Fruit fly (Drosophila melanogaster): Measurements from ENCODE around the gene Nup154.
A peak's percentile ranks its signal among the peaks of the same experiment; 100 is the strongest.

Gene Nup154

DNA sequence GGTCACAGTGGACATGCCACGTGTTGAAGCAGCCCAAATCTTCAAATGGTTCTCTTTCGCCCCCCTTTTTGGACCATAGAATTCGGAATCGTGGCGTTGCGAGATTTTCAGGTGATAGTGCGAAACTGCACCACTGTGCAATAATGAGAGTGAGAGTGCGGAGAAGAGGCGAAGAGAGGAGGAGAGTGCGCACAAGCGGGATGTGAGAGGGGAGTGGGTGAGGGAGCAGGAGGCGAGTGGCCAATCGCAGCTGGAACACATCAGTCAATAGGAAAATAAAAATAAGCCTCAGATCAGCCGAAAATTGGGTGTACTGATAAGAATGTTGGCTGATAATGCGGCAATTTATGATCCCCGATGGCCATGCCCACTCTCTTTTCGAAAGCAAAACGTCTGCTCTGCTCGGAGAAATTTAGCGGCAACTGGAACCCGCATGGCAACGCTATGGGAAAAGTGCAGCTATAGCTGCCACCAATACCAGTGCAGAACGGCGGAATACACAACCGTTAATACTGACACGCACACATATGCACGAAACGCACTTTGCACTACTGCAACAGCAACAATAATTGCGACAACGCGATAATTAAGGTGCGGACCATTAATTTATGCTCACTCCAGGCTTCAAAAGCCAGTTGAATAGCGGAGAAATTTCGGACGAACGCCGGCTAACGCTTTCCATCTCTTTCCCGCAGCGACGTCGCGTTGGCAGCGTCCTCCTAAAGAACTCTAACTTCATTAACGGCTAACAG lies 37.2 kb upstream of the Nup154 start (continued):
- peak; percentile 36 for TF ChIP-seq CG18599 (GFP tag; optimal IDR thresholded peaks at IDR 0.05)
- TF ChIP-seq HLH3B (GFP tag; IDR thresholded peaks at IDR 0.05) = 0 out of 2 replicates have a peak, but pooled peaks have one; percentile 18
- TF ChIP-seq Sry-β (GFP tag; optimal IDR thresholded peaks at IDR 0.05) = peak; percentile 25
- TF ChIP-seq hbn (GFP tag; IDR thresholded peaks at IDR 0.05; ENCODE audit: partially characterized antibody) = 0 out of 2 replicates have a peak, but pooled peaks have one; percentile 10
- TF ChIP-seq pzg (GFP tag; optimal IDR thresholded peaks at IDR 0.05) = peak; percentile 1
- TF ChIP-seq CG17359 (tag; optimal IDR thresholded peaks at IDR 0.05) = peak; percentile 17
- peak; percentile 96 for TF ChIP-seq CG4707 (GFP tag; optimal IDR thresholded peaks at IDR 0.05)
- no peak for TF ChIP-seq CG3847 (GFP tag; IDR thresholded peaks at IDR 0.05)
- peak; percentile 37; the same call in 1 of the 2 replicates for TF ChIP-seq rib (GFP tag; IDR thresholded peaks at IDR 0.05)
- TF ChIP-seq ap (GFP tag; IDR thresholded peaks at IDR 0.05) = no peak
- TF ChIP-seq Nf-YA (GFP tag; IDR thresholded peaks at IDR 0.05) = 0 out of 2 replicates have a peak, but pooled peaks have one; percentile 13
- TF ChIP-seq knrl (GFP tag; IDR thresholded peaks at IDR 0.05; ENCODE audit: partially characterized antibody) = 0 out of 3 replicates have a peak, but pooled peaks have one; percentile 11
- 0 out of 2 replicates have a peak, but pooled peaks have one; percentile 10 for TF ChIP-seq unc-4 (GFP tag; IDR thresholded peaks at IDR 0.05; ENCODE audit: partially characterized antibody)
- no peak for TF ChIP-seq CG6683 (GFP tag; optimal IDR thresholded peaks at IDR 0.05)
- peak; percentile 95 for TF ChIP-seq nom (GFP tag; optimal IDR thresholded peaks at IDR 0.05)
- peak; percentile 66 for TF ChIP-seq dm (GFP tag; optimal IDR thresholded peaks at IDR 0.05)
- peak; percentile 70 for TF ChIP-seq MESR4 (GFP tag; optimal IDR thresholded peaks at IDR 0.05)
- TF ChIP-seq CG10274 (GFP tag; optimal IDR thresholded peaks at IDR 0.05) = no peak
- peak; percentile 40 for TF ChIP-seq exex (tag; optimal IDR thresholded peaks at IDR 0.05)
- TF ChIP-seq abd-A (tag; optimal IDR thresholded peaks at IDR 0.05) = peak; percentile 70
- peak; percentile 41 for TF ChIP-seq her (GFP tag; optimal IDR thresholded peaks at IDR 0.05)
- TF ChIP-seq gcm (GFP tag; optimal IDR thresholded peaks at IDR 0.05) = peak; percentile 54
- no peak for TF ChIP-seq sima (GFP tag; optimal IDR thresholded peaks at IDR 0.05)
- TF ChIP-seq CG15479 (GFP tag; optimal IDR thresholded peaks at IDR 0.05) = peak; percentile 52
- peak; percentile 6 for TF ChIP-seq NC2α (GFP tag; optimal IDR thresholded peaks at IDR 0.05)
- TF ChIP-seq CG32532 (GFP tag; IDR thresholded peaks at IDR 0.05) = no peak
- no peak for TF ChIP-seq pan (optimal IDR thresholded peaks at IDR 0.05)
- TF ChIP-seq pan (GFP tag; optimal IDR thresholded peaks at IDR 0.05 in 1 of 2, IDR thresholded peaks at IDR 0.05 in 1 of 2) = no peak
- TF ChIP-seq pb (GFP tag; optimal IDR thresholded peaks at IDR 0.05) = peak; percentile 27
- TF ChIP-seq CG16813 (GFP tag; IDR thresholded peaks at IDR 0.05; ENCODE audit: partially characterized antibody) = 0 out of 3 replicates have a peak, but pooled peaks have one; percentile 13
- TF ChIP-seq cg (GFP tag; optimal IDR thresholded peaks at IDR 0.05) = peak; percentile 87
- TF ChIP-seq CG4282 (GFP tag; optimal IDR thresholded peaks at IDR 0.05) = peak; percentile 40
- no peak for TF ChIP-seq CG2129 (GFP tag; IDR thresholded peaks at IDR 0.05; ENCODE audit: partially characterized antibody)
- peak; percentile 69 to 84 for TF ChIP-seq Trl (optimal IDR thresholded peaks at IDR 0.05)
- TF ChIP-seq Trl (GFP tag; optimal IDR thresholded peaks at IDR 0.05) = peak; percentile 64
- peak; percentile 77 for TF ChIP-seq row (GFP tag; IDR thresholded peaks at IDR 0.05)
- TF ChIP-seq Dad (GFP tag; optimal IDR thresholded peaks at IDR 0.05) = no peak
- 0 out of 3 replicates have a peak, but pooled peaks have one; percentile 9 for TF ChIP-seq CG17361 (GFP tag; IDR thresholded peaks at IDR 0.05)
- no peak for TF ChIP-seq CG1602 (GFP tag; optimal IDR thresholded peaks at IDR 0.05)
- peak; percentile 89 for TF ChIP-seq Nf-YB (GFP tag; optimal IDR thresholded peaks at IDR 0.05)
- peak; percentile 15 for TF ChIP-seq sug (tag; optimal IDR thresholded peaks at IDR 0.05)
- TF ChIP-seq CG12299 (tag; optimal IDR thresholded peaks at IDR 0.05) = peak; percentile 20
- no peak for TF ChIP-seq NC2β (GFP tag; optimal IDR thresholded peaks at IDR 0.05)
- peak; percentile 2 for TF ChIP-seq grau (tag; optimal IDR thresholded peaks at IDR 0.05)
- TF ChIP-seq CG7987 (GFP tag; optimal IDR thresholded peaks at IDR 0.05) = peak; percentile 65
- TF ChIP-seq salm (tag; optimal IDR thresholded peaks at IDR 0.05) = no peak
- no peak for TF ChIP-seq Ssrp (tag; optimal IDR thresholded peaks at IDR 0.05)
- 0 out of 3 replicates have a peak, but pooled peaks have one; percentile 49 for TF ChIP-seq CG11695 (GFP tag; IDR thresholded peaks at IDR 0.05)
